Fruit fly (Drosophila melanogaster) whole organism, adult: ENCODE data around the gene chp.

Source experiments
- CG11617 ChIP-seq: fragments of 200-800 bp; sonication (Bioruptor generic); optimal IDR thresholded peaks from 2 replicates; lab custom pipeline; 2017; ENCODE audit warnings: mild to moderate bottlenecking, missing biosample characterization, missing genetic modification reagents, missing genetic modification characterization
- CG12768 ChIP-seq: fragments of 200-800 bp; sonication (Bioruptor generic); optimal IDR thresholded peaks from 2 replicates; lab custom pipeline; 2017; ENCODE audit warnings: missing biosample characterization, missing genetic modification characterization, mild to moderate bottlenecking, moderate library complexity, missing genetic modification reagents
- CG14711 ChIP-seq: fragments of 200-800 bp; sonication (Bioruptor generic); optimal IDR thresholded peaks from 2 replicates; lab custom pipeline; 2018; ENCODE audit warnings: missing biosample characterization, mild to moderate bottlenecking, missing genetic modification characterization, moderate library complexity
- CG1620 ChIP-seq: fragments of 200-800 bp; sonication (Bioruptor generic); optimal IDR thresholded peaks from 2 replicates; lab custom pipeline; 2016; ENCODE audit warnings: missing biosample characterization, missing genetic modification characterization
- CG5204 ChIP-seq: fragments of 200-800 bp; sonication (Bioruptor generic); optimal IDR thresholded peaks from 2 replicates; lab custom pipeline; 2016; ENCODE audit warnings: missing biosample characterization, missing genetic modification characterization
- CG7045 ChIP-seq: fragments of 200-800 bp; sonication (Bioruptor generic); optimal IDR thresholded peaks from 2 replicates; lab custom pipeline; 2017; ENCODE audit warnings: missing biosample characterization, mild to moderate bottlenecking, missing genetic modification characterization
- CG7101 ChIP-seq: fragments of 200-800 bp; sonication (Bioruptor generic); optimal IDR thresholded peaks from 2 replicates; lab custom pipeline; 2018; ENCODE audit warnings: missing biosample characterization, mild to moderate bottlenecking, missing genetic modification characterization, moderate library complexity
- Clk ChIP-seq: fragments of 200-800 bp; sonication (Bioruptor generic); optimal IDR thresholded peaks from 2 replicates; lab custom pipeline; 2017; ENCODE audit warnings: missing biosample characterization, missing genetic modification characterization
- Hr96 ChIP-seq: fragments of 200-800 bp; sonication (Bioruptor generic); optimal IDR thresholded peaks from 2 replicates; lab custom pipeline; 2016; ENCODE audit warnings: missing biosample characterization, missing genetic modification characterization
- bab1 ChIP-seq: fragments of 200-800 bp; sonication (Bioruptor generic); optimal IDR thresholded peaks from 3 replicates; lab custom pipeline; 2019; ENCODE audit warnings: missing biosample characterization, mild to moderate bottlenecking, missing genetic modification characterization, moderate library complexity
- ovo ChIP-seq: fragments of 200-800 bp; sonication (Bioruptor generic); optimal IDR thresholded peaks from 2 replicates; lab custom pipeline; 2016; ENCODE audit warnings: missing biosample characterization, missing genetic modification characterization
- pad ChIP-seq: fragments of 200-800 bp; sonication (Bioruptor generic); optimal IDR thresholded peaks from 3 replicates; lab custom pipeline; 2017; ENCODE audit warnings: missing biosample characterization, missing genetic modification characterization, mild to moderate bottlenecking, moderate library complexity, missing genetic modification reagents
- tj ChIP-seq: fragments of 200-800 bp; sonication (Bioruptor generic); optimal IDR thresholded peaks from 3 replicates; lab custom pipeline; 2017; ENCODE audit warnings: missing biosample characterization, mild to moderate bottlenecking, missing genetic modification characterization, moderate library complexity

DNA sequence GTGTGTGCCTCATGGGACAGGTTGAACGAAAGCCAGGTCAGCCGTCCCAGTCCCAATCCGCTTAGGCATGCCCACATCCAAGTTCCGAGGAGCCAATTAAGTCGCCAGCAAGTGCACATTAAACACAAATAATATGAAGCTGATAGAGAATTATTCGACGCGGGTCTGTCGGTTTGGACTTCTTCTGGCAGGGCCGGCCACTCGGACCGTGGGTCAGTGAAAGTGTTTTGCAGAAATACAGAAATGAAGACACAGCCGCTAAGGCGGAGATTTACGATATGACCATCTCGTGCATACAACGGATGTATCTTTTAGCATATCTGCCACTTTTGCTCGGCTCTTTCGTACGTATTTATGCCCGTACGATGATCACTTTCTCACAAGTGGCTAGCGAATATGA is 37.7 kb upstream of the chp start:
- TF ChIP-seq Clk (GFP tag; lab: Kevin White, UChicago) (no peak), Hr96 (GFP tag; lab: Kevin White, UChicago) (no peak), ovo (GFP tag; lab: Kevin White, UChicago) (no peak), pad (GFP tag; lab: Kevin White, UChicago) (no peak), CG5204 (no peak), CG7045 (GFP tag; lab: Kevin White, UChicago) (no peak), CG12768 (no peak), CG14711 (no peak), CG7101 (tag; lab: Kevin White, UChicago) (no peak), CG11617 (GFP tag; lab: Kevin White, UChicago) (no peak), bab1 (no peak), tj (no peak), CG1620 (GFP tag; lab: Kevin White, UChicago) (no peak)
